Fruit fly (Drosophila melanogaster) S2 (cell line): ENCODE measurements around the gene CHKov2.

Experiments used
- CG8478 ChIP-seq: fragments of >200 bp; optimal IDR thresholded peaks from 2 replicates; lab custom pipeline; 2018
- CTCF ChIP-seq, 2 experiments: fragments of >200 bp; optimal IDR thresholded peaks; 2 replicates each; lab custom pipeline; 2018

CHKov2 gene

DNA sequence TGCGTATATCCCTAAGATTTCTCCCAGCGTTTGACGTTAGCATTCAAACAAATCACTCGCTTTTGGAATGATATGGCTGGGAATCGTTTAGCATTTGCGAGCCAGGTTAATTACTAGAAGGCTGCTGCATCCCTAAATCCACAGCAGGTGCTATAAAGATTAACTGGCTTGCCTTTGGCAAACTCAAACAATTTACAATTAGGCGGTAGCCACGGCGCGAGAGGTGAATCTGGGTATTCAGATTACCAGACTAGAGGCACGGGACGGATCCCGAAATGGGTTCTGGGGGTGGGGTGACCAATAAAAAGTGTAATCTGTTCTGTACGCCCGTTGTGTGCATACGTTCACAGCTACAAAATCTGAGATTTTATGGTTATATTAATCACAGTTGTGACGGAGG is 49.8 kb downstream of the CHKov2 start, which contains the start of gene CG11892:
CG11892 (plus strand) TSS at position 384 of the 400 bp plus-strand sequence.
- TF ChIP-seq CG8478 (lab: Kevin White, UChicago), result no peak
- TF ChIP-seq CTCF (optimal IDR thresholded peaks at IDR 0.05; lab: Kevin White, UChicago), result no peak

DNA sequence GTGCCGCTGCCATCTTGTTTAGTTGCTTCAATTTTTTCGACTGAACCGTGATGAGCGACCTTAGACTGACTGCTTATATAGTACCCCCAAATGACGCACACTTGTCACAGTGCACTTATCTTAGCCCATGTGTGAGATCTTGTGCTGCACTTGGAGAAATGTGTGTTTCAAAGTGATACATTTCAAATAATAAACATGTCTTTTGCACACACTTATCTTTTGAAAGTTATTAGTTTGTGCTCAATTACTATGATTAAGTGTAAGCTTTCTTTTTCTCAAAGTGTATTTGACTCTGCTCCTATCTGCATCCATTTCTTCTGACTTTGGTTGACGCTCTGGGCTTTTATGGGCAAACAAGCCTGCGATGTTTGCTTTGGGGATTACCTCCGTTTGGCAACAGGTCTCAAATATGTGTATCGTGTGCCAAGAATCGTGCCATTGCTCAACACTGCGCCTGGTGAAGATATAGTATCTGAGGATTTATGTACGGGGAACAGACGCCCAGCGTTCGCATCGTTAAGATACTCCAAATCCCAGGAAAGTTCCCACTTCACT is 51.1 kb downstream of the CHKov2 start, which contains the start of gene CG10514:
CG10514 (minus strand) TSS at position 51 of the 555 bp plus-strand sequence.
- TF ChIP-seq CG8478 (lab: Kevin White, UChicago), result no peak
- TF ChIP-seq CTCF (optimal IDR thresholded peaks at IDR 0.05; lab: Kevin White, UChicago), result no peak
